Worm (Caenorhabditis elegans) whole organism, mixed stage, embryonic: Measurements from ENCODE around the gene utp-20.

ENCODE experiments used
- cnd-1 ChIP-seq: fragments of 200-800 bp; sonication (Bioruptor generic); optimal IDR thresholded peaks from 2 replicates; lab custom pipeline; 2018; ENCODE audit warnings: mild to moderate bottlenecking, missing genetic modification characterization, missing compliant biosample characterization
- drap-1 ChIP-seq: fragments of 200-800 bp; sonication (Bioruptor generic); optimal IDR thresholded peaks from 3 replicates; lab custom pipeline; 2018; ENCODE audit warnings: mild to moderate bottlenecking, missing genetic modification characterization, missing compliant biosample characterization
- elt-1 ChIP-seq: sonication (generic microtip); optimal IDR thresholded peaks from 2 replicates; lab custom pipeline; 2017; ENCODE audit warnings: missing genetic modification characterization, mild to moderate bottlenecking, missing compliant biosample characterization, antibody characterized with exemption, moderate library complexity, borderline replicate concordance; ENCODE audit not compliant: insufficient read depth
- lsy-2 ChIP-seq: fragments of 150-350 bp; optimal IDR thresholded peaks from 2 replicates; lab custom pipeline; 2014; ENCODE audit warnings: missing biosample characterization, missing genetic modification characterization
- mep-1 ChIP-seq: fragments of 150-350 bp; optimal IDR thresholded peaks from 2 replicates; lab custom pipeline; 2017; ENCODE audit warnings: missing biosample characterization, missing genetic modification reagents, missing genetic modification characterization, inconsistent platforms
- mls-2 ChIP-seq: sonication (generic microtip); optimal IDR thresholded peaks from 2 replicates; lab custom pipeline; 2016; ENCODE audit warnings: mild to moderate bottlenecking, missing genetic modification characterization, moderate library complexity, missing compliant biosample characterization
- nhr-12 ChIP-seq: fragments of 150-350 bp; optimal IDR thresholded peaks from 2 replicates; lab custom pipeline; 2014; ENCODE audit warnings: missing biosample characterization, missing genetic modification characterization
- nhr-237 ChIP-seq: fragments of 150-350 bp; optimal IDR thresholded peaks from 2 replicates; lab custom pipeline; 2014; ENCODE audit warnings: missing biosample characterization, missing genetic modification characterization
- pha-4 ChIP-seq: fragments of 150-350 bp; optimal IDR thresholded peaks from 2 replicates; lab custom pipeline; 2018; ENCODE audit warnings: missing biosample characterization, missing genetic modification reagents, missing genetic modification characterization
- snpc-4 ChIP-seq: fragments of 150-350 bp; optimal IDR thresholded peaks from 2 replicates; lab custom pipeline; 2014; ENCODE audit warnings: missing biosample characterization, missing genetic modification characterization
- unc-120 ChIP-seq: sonication (generic microtip); optimal IDR thresholded peaks from 2 replicates; lab custom pipeline; 2017; ENCODE audit warnings: missing genetic modification characterization, missing compliant biosample characterization; ENCODE audit not compliant: poor library complexity, severe bottlenecking
- unc-39 ChIP-seq: fragments of 150-350 bp; optimal IDR thresholded peaks from 2 replicates; lab custom pipeline; 2014; ENCODE audit warnings: missing biosample characterization, missing genetic modification characterization
- unc-62 ChIP-seq: fragments of 150-350 bp; optimal IDR thresholded peaks from 2 replicates; lab custom pipeline; 2014; ENCODE audit warnings: missing biosample characterization, missing genetic modification reagents, missing genetic modification characterization
- ztf-11 ChIP-seq: fragments of 150-350 bp; optimal IDR thresholded peaks from 2 replicates; lab custom pipeline; 2014; ENCODE audit warnings: missing biosample characterization, missing genetic modification characterization

ce11 chrII:6491187-6491586, 45.0 kb upstream of the utp-20 start:
- TF ChIP-seq nhr-12 (tag; lab: Kevin White, UChicago) (no peak), unc-62 (GFP tag; lab: Kevin White, UChicago) (no peak), lsy-2 (tag; lab: Kevin White, UChicago) (no peak), cnd-1 (tag; lab: Kevin White, UChicago) (no peak), ztf-11 (tag; lab: Kevin White, UChicago) (no peak), drap-1 (GFP tag; lab: Kevin White, UChicago) (no peak), snpc-4 (tag; lab: Kevin White, UChicago) (no peak), pha-4 (no peak), mep-1 (tag; lab: Kevin White, UChicago) (no peak), unc-39 (tag; lab: Kevin White, UChicago) (no peak), mls-2 (tag; lab: Kevin White, UChicago) (no peak), unc-120 (tag; lab: Kevin White, UChicago) (no peak), elt-1 (tag; lab: Kevin White, UChicago) (no peak), nhr-237 (no peak)
